Fruit fly (Drosophila melanogaster) whole organism, wandering third instar larva: ENCODE measurements around the gene CG5172.

Experiments
- CG32264 ChIP-seq: fragments of 200-800 bp; sonication (Bioruptor generic); optimal IDR thresholded peaks from 2 replicates; lab custom pipeline; 2016; ENCODE audit warnings: missing biosample characterization, missing genetic modification characterization
- Dif ChIP-seq: fragments of 200-275, 200-300 bp; sonication (Bioruptor generic); optimal IDR thresholded peaks from 2 replicates; lab custom pipeline; 2018; ENCODE audit warnings: missing biosample characterization, missing genetic modification characterization; ENCODE audit not compliant: partially characterized antibody
- Hr78 ChIP-seq: fragments of >200 bp; optimal IDR thresholded peaks from 2 replicates; lab custom pipeline; 2017; ENCODE audit warnings: missing biosample characterization, missing genetic modification characterization
- Myc ChIP-seq: fragments of >200 bp; optimal IDR thresholded peaks from 2 replicates; lab custom pipeline; 2017
- br ChIP-seq: fragments of 200-800 bp; sonication (Bioruptor generic); optimal IDR thresholded peaks from 2 replicates; lab custom pipeline; 2016; ENCODE audit warnings: missing biosample characterization, missing genetic modification characterization
- dmrt93B ChIP-seq: fragments of 200-800 bp; sonication (Bioruptor generic); optimal IDR thresholded peaks from 2 replicates; lab custom pipeline; 2018; ENCODE audit warnings: missing biosample characterization, mild to moderate bottlenecking, missing genetic modification characterization
- h ChIP-seq: fragments of 200-800 bp; sonication (Bioruptor generic); optimal IDR thresholded peaks from 3 replicates; lab custom pipeline; 2016; ENCODE audit warnings: missing biosample characterization, mild to moderate bottlenecking, missing genetic modification characterization
- lola ChIP-seq: fragments of >200 bp; optimal IDR thresholded peaks from 2 replicates; lab custom pipeline; 2017; ENCODE audit warnings: missing biosample characterization, missing genetic modification characterization
- psq ChIP-seq: fragments of 200-800 bp; sonication (Bioruptor generic); optimal IDR thresholded peaks from 3 replicates; lab custom pipeline; 2017; ENCODE audit warnings: missing biosample characterization, mild to moderate bottlenecking, missing genetic modification characterization, moderate library complexity
- sage ChIP-seq: fragments of 200-800 bp; sonication (Bioruptor generic); optimal IDR thresholded peaks from 2 replicates; lab custom pipeline; 2016; ENCODE audit warnings: missing biosample characterization, mild to moderate bottlenecking, missing genetic modification characterization
- woc ChIP-seq: sonication (Bioruptor generic); optimal IDR thresholded peaks from 2 replicates; lab custom pipeline; 2016; ENCODE audit warnings: missing biosample characterization, mild to moderate bottlenecking, missing genetic modification characterization

- TF ChIP-seq CG32264 (GFP tag; lab: Kevin White, UChicago) = no peak
- no peak for TF ChIP-seq Dif (GFP tag; lab: Kevin White, UChicago)
- no peak for TF ChIP-seq h (GFP tag; lab: Kevin White, UChicago)
- TF ChIP-seq br (GFP tag; lab: Kevin White, UChicago) = no peak
- no peak for TF ChIP-seq dmrt93B (GFP tag; lab: Kevin White, UChicago)
- TF ChIP-seq psq = no peak
- TF ChIP-seq Hr78 (GFP tag; lab: Kevin White, UChicago) = no peak
- TF ChIP-seq woc = no peak
- TF ChIP-seq sage (GFP tag; lab: Kevin White, UChicago) = no peak
- TF ChIP-seq lola (GFP tag; lab: Kevin White, UChicago) = no peak
- TF ChIP-seq Myc = no peak
These were observed 15.2 kb upstream of the CG5172 start, which contains the start of gene CG32564 for dm6 chrX:17206046-17206445.
